Fruit fly (Drosophila melanogaster) whole organism: ENCODE data around the gene CG9396.

Experiments
- CG8478 ChIP-seq: fragments of >200 bp; optimal IDR thresholded peaks from 2 replicates; lab custom pipeline; 2018; ENCODE audit warnings: inconsistent platforms
- Dll ChIP-seq: fragments of >200 bp; optimal IDR thresholded peaks from 2 replicates; lab custom pipeline; 2017
- psq ChIP-seq: fragments of >200 bp; optimal IDR thresholded peaks from 2 replicates; lab custom pipeline; 2017

dm6 chr3R:9593408-9594250 is 22.2 kb upstream of the CG9396 start:
- no peak for TF ChIP-seq Dll
- TF ChIP-seq CG8478 (lab: Kevin White, UChicago), result no peak
- TF ChIP-seq psq (lab: Kevin White, UChicago), result no peak
